Worm (Caenorhabditis elegans) whole organism, L2 larva: ENCODE results near the gene C06E7.2.

Experiments
- C34F6.9 ChIP-seq: fragments of 150-350 bp; optimal IDR thresholded peaks from 2 replicates; lab custom pipeline; 2014; ENCODE audit warnings: missing biosample characterization, missing genetic modification characterization
- F13H6.1 ChIP-seq: sonication (generic microtip); optimal IDR thresholded peaks from 2 replicates; lab custom pipeline; 2016; ENCODE audit warnings: missing genetic modification characterization, missing compliant biosample characterization
- Y55F3AM.14 ChIP-seq: fragments of 200-800 bp; sonication (Bioruptor generic); optimal IDR thresholded peaks from 2 replicates; lab custom pipeline; 2018; ENCODE audit warnings: mild to moderate bottlenecking, missing genetic modification characterization, missing compliant biosample characterization
- aly-2 ChIP-seq: fragments of 150-350 bp; optimal IDR thresholded peaks from 2 replicates; lab custom pipeline; 2014; ENCODE audit warnings: missing biosample characterization, missing genetic modification characterization
- blmp-1 ChIP-seq: sonication (generic microtip); optimal IDR thresholded peaks from 2 replicates; lab custom pipeline; 2017; ENCODE audit warnings: missing genetic modification characterization, mild to moderate bottlenecking, missing compliant biosample characterization, antibody characterized with exemption, moderate library complexity; ENCODE audit not compliant: insufficient read depth
- ceh-16 ChIP-seq: fragments of 150-350 bp; optimal IDR thresholded peaks from 2 replicates; lab custom pipeline; 2014; ENCODE audit warnings: missing biosample characterization, missing genetic modification characterization
- ceh-82 ChIP-seq: fragments of 150-350 bp; optimal IDR thresholded peaks from 2 replicates; lab custom pipeline; 2014; ENCODE audit warnings: missing biosample characterization, missing genetic modification characterization
- crh-2 ChIP-seq: sonication (generic microtip); optimal IDR thresholded peaks from 2 replicates; lab custom pipeline; 2017; ENCODE audit warnings: missing biosample characterization, missing genetic modification characterization
- egl-27 ChIP-seq: sonication (generic microtip); optimal IDR thresholded peaks from 3 replicates; lab custom pipeline; 2017; ENCODE audit warnings: missing biosample characterization, missing genetic modification reagents, missing genetic modification characterization
- fos-1 ChIP-seq: fragments of 150-350 bp; optimal IDR thresholded peaks from 2 replicates; lab custom pipeline; 2014; ENCODE audit warnings: missing biosample characterization, missing genetic modification characterization
- gmeb-1 ChIP-seq: fragments of 150-350 bp; optimal IDR thresholded peaks from 2 replicates; lab custom pipeline; 2014; ENCODE audit warnings: missing biosample characterization, missing genetic modification characterization
- lin-13 ChIP-seq: fragments of 150-350 bp; optimal IDR thresholded peaks from 2 replicates; lab custom pipeline; 2014; ENCODE audit warnings: missing biosample characterization, missing genetic modification reagents, missing genetic modification characterization
- lin-39 ChIP-seq: fragments of 150-350 bp; optimal IDR thresholded peaks from 2 replicates; lab custom pipeline; 2014; ENCODE audit warnings: missing biosample characterization, missing genetic modification reagents, missing genetic modification characterization
- lsy-2 ChIP-seq, 2 experiments: fragments of 150-350 bp in 1 of 2; sonication (generic microtip) in 1 of 2; optimal IDR thresholded peaks; 2 replicates each; lab custom pipeline; 2014 to 2017; ENCODE audit warnings: missing biosample characterization in 2 of 2, missing genetic modification characterization in 2 of 2
- mab-5 ChIP-seq: fragments of 150-350 bp; optimal IDR thresholded peaks from 2 replicates; lab custom pipeline; 2014; ENCODE audit warnings: missing biosample characterization, missing genetic modification characterization
- mbf-1 ChIP-seq: sonication (generic microtip); optimal IDR thresholded peaks from 2 replicates; lab custom pipeline; 2017; ENCODE audit warnings: missing biosample characterization, missing genetic modification characterization
- mdl-1 ChIP-seq, 2 experiments: fragments of 150-350 bp in 1 of 2; sonication (generic microtip) in 1 of 2; optimal IDR thresholded peaks; 2 replicates each; lab custom pipeline; 2017; ENCODE audit warnings: missing biosample characterization in 2 of 2, missing genetic modification characterization in 2 of 2
- nhr-10 ChIP-seq: sonication (generic microtip); optimal IDR thresholded peaks from 2 replicates; lab custom pipeline; 2017; ENCODE audit warnings: missing biosample characterization, missing genetic modification characterization
- nhr-129 ChIP-seq: fragments of 150-350 bp; optimal IDR thresholded peaks from 2 replicates; lab custom pipeline; 2014; ENCODE audit warnings: missing biosample characterization, missing genetic modification characterization
- nhr-21 ChIP-seq: fragments of 150-350 bp; optimal IDR thresholded peaks from 2 replicates; lab custom pipeline; 2014; ENCODE audit warnings: missing biosample characterization, missing genetic modification characterization
- nhr-23 ChIP-seq: fragments of 150-350 bp; optimal IDR thresholded peaks from 2 replicates; lab custom pipeline; 2014; ENCODE audit warnings: missing biosample characterization, missing genetic modification reagents, missing genetic modification characterization
- nhr-237 ChIP-seq: fragments of 150-350 bp; optimal IDR thresholded peaks from 2 replicates; lab custom pipeline; 2014; ENCODE audit warnings: missing biosample characterization, missing genetic modification characterization
- nhr-25 ChIP-seq: fragments of 150-350 bp; sonication (generic microtip); optimal IDR thresholded peaks from 3 replicates; lab custom pipeline; 2014; ENCODE audit warnings: missing biosample characterization, missing genetic modification characterization
- nhr-6 ChIP-seq: fragments of 150-350 bp; optimal IDR thresholded peaks from 2 replicates; lab custom pipeline; 2014; ENCODE audit warnings: missing biosample characterization, missing genetic modification characterization
- peb-1 ChIP-seq: fragments of 150-350 bp; optimal IDR thresholded peaks from 2 replicates; lab custom pipeline; 2014; ENCODE audit warnings: missing biosample characterization, missing genetic modification characterization
- sem-4 ChIP-seq: fragments of 150-350 bp; optimal IDR thresholded peaks from 2 replicates; lab custom pipeline; 2014; ENCODE audit warnings: missing biosample characterization, missing genetic modification reagents, missing genetic modification characterization
- skn-1 ChIP-seq: sonication (generic microtip); optimal IDR thresholded peaks from 2 replicates; lab custom pipeline; 2017; ENCODE audit warnings: missing biosample characterization, missing genetic modification characterization
- sma-3 ChIP-seq: sonication (generic microtip); optimal IDR thresholded peaks from 2 replicates; lab custom pipeline; 2016; ENCODE audit warnings: missing genetic modification reagents, missing genetic modification characterization, missing compliant biosample characterization
- sma-9 ChIP-seq, 2 experiments: fragments of 150-350 bp in 1 of 2; sonication (generic microtip) in 1 of 2; optimal IDR thresholded peaks; 2 replicates each; lab custom pipeline; 2014 to 2016; ENCODE audit warnings: missing genetic modification characterization in 2 of 2, mild to moderate bottlenecking in 1 of 2, missing biosample characterization in 1 of 2, missing compliant biosample characterization in 1 of 2, missing genetic modification reagents in 1 of 2, moderate library complexity in 1 of 2
- snpc-4 ChIP-seq: fragments of 150-350 bp; optimal IDR thresholded peaks from 2 replicates; lab custom pipeline; 2014; ENCODE audit warnings: missing biosample characterization, missing genetic modification characterization
- unc-39 ChIP-seq: fragments of 150-350 bp; optimal IDR thresholded peaks from 2 replicates; lab custom pipeline; 2014; ENCODE audit warnings: missing biosample characterization, missing genetic modification characterization
- unc-55 ChIP-seq: fragments of 150-350 bp; sonication (generic microtip); optimal IDR thresholded peaks from 3 replicates; lab custom pipeline; 2014; ENCODE audit warnings: missing biosample characterization, missing genetic modification reagents, missing genetic modification characterization
- unc-62 ChIP-seq: fragments of 150-350 bp; optimal IDR thresholded peaks from 2 replicates; lab custom pipeline; 2014; ENCODE audit warnings: missing biosample characterization, missing genetic modification reagents, missing genetic modification characterization
- ztf-11 ChIP-seq: sonication (generic microtip); optimal IDR thresholded peaks from 2 replicates; lab custom pipeline; 2017; ENCODE audit warnings: missing biosample characterization, missing genetic modification characterization

Gene C06E7.2

DNA sequence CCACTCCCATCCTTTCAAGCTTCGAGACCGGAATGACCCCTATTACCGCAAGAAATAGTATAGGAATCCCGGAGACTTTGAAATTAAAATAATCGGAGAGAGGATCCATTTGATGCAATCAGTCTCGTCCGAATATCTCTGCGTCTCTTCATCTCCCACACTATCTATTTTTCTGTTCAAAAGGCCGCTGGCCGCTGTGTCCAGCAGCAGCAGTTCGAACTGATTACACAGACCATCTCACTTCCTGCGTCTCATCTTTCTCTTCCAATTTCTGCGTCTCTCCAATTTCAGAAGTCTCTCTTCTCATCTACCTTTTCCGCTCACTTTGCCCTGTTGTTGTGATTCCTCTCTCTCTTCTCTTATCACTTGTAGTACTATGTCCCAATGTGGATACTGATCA lies 21.8 kb upstream of the C06E7.2 start:
- TF ChIP-seq nhr-129 (tag; lab: Kevin White, UChicago) (peak; percentile 54), ztf-11 (tag; lab: Kevin White, UChicago) (no peak), egl-27 (tag; lab: Kevin White, UChicago) (peak; percentile 51), gmeb-1 (tag; lab: Kevin White, UChicago) (peak; percentile 65), skn-1 (no peak), F13H6.1 (tag; lab: Kevin White, UChicago) (peak; percentile 91), nhr-25 (tag; lab: Kevin White, UChicago) (peak; percentile 58), lin-39 (tag; lab: Kevin White, UChicago) (no peak), unc-55 (GFP tag; lab: Kevin White, UChicago) (peak; percentile 9), sma-9 (GFP tag; optimal IDR thresholded peaks at IDR 0.05; lab: Kevin White, UChicago) (peak; percentile 85), sma-9 (tag; optimal IDR thresholded peaks at IDR 0.05; lab: Kevin White, UChicago) (peak; percentile 24), ceh-82 (tag; lab: Kevin White, UChicago) (no peak), snpc-4 (tag; lab: Kevin White, UChicago) (no peak), blmp-1 (tag; lab: Kevin White, UChicago) (peak; percentile 20), sem-4 (tag; lab: Kevin White, UChicago) (peak; percentile 72), crh-2 (tag; lab: Kevin White, UChicago) (peak; percentile 57), mdl-1 (tag; optimal IDR thresholded peaks at IDR 0.05; lab: Kevin White, UChicago) (no peak), lsy-2 (tag; optimal IDR thresholded peaks at IDR 0.05; lab: Kevin White, UChicago) (peak in 1 of 2 experiments; percentile 65), unc-39 (tag; lab: Kevin White, UChicago) (no peak), nhr-10 (tag; lab: Kevin White, UChicago) (no peak), sma-3 (GFP tag; lab: Kevin White, UChicago) (peak; percentile 74), mbf-1 (tag; lab: Kevin White, UChicago) (no peak), C34F6.9 (tag; lab: Kevin White, UChicago) (peak; percentile 42), lin-13 (GFP tag; lab: Kevin White, UChicago) (peak; percentile 3), fos-1 (peak; percentile 92), peb-1 (no peak), Y55F3AM.14 (GFP tag; lab: Kevin White, UChicago) (no peak), nhr-23 (tag; lab: Kevin White, UChicago) (no peak), nhr-21 (tag; lab: Kevin White, UChicago) (peak; percentile 69), nhr-6 (peak; percentile 40)

DNA sequence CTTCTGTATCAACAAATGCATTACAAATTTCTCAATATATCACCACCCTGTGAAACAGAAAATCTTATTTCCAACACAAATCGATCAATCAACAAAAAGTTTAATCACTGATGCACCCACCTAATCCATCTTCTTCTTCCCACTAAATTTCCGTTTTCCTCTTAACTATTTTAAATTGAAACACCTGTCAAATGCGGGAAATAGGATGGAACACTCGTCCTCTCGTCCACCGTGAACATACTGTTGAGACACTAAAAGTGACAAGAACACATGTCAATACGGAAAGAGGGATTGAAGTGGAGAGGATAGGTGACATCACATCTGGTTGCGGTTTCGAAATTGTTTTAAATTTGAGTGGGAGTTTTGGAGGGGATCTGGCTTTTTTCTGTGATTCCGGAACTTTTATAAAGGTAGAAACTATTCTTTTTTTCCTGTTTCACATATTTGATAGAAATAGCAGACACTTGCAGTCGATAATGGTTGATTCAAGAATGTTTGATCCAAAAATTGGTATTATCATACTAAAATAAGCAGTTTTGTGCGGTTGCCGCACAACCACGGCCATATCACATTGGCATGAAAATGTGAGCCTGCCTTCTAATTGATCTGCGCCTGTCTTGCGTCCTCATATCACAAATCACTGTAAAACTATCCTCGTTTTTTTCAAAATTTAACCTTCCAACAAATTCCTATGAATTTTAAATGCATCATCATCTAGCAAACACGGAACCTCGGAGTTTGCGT lies 19.1 kb upstream of the C06E7.2 start:
- TF ChIP-seq blmp-1 (tag; lab: Kevin White, UChicago) (no peak), mab-5 (tag; lab: Kevin White, UChicago) (no peak), nhr-237 (tag; lab: Kevin White, UChicago) (no peak)

DNA sequence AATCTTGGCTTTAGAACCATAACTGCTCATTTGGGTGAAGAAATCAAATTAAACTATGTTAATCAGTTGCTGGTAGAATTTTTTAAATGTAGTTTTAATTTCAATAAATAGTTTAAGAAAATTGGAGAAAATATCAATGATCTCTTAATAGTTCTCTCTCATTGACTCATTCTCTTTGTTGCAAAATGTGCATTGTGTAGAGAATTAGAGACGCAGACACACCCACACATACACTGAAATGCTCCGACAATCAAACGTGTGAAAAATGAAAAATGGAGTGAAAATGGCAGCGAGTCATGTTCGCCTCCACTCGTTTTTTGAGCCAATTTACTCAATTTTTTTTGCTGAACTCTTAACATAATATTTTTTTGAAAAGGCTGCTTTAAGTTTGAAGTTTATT lies 18.3 kb upstream of the C06E7.2 start:
- TF ChIP-seq skn-1 (no peak), nhr-25 (tag; lab: Kevin White, UChicago) (no peak), egl-27 (tag; lab: Kevin White, UChicago) (no peak), mbf-1 (tag; lab: Kevin White, UChicago) (no peak), peb-1 (no peak), ceh-16 (tag; lab: Kevin White, UChicago) (no peak), unc-55 (GFP tag; lab: Kevin White, UChicago) (peak; percentile 29), fos-1 (peak; percentile 60), C34F6.9 (tag; lab: Kevin White, UChicago) (no peak), ceh-82 (tag; lab: Kevin White, UChicago) (no peak), unc-62 (no peak)

DNA sequence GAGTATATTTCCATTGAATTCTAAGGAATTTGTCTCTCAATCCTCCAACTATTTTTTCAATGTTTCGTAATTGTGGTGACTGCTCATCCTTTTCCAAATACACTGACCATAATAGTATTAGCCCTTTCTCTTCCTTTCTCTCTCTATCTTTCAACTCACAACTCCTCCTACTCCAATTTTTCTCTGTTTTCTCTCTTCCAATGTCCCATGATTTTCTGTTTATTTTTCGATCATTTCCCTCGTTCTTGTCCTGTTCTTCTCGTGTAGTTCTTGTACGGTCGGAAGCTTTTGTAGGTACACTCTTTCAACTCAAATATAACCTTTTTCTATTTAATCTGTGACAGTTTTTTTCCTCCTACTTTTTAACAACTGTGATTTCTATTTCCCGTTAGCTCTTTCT lies 17.3 kb upstream of the C06E7.2 start:
- TF ChIP-seq lsy-2 (tag; optimal IDR thresholded peaks at IDR 0.05; lab: Kevin White, UChicago) (peak in 1 of 2 experiments; percentile 11), aly-2 (no peak), unc-39 (tag; lab: Kevin White, UChicago) (no peak), sem-4 (tag; lab: Kevin White, UChicago) (no peak), unc-55 (GFP tag; lab: Kevin White, UChicago) (peak; percentile 14), mbf-1 (tag; lab: Kevin White, UChicago) (no peak), nhr-129 (tag; lab: Kevin White, UChicago) (peak; percentile 62), peb-1 (no peak), fos-1 (peak; percentile 16), F13H6.1 (tag; lab: Kevin White, UChicago) (peak; percentile 62), snpc-4 (tag; lab: Kevin White, UChicago) (no peak), C34F6.9 (tag; lab: Kevin White, UChicago) (peak; percentile 7)
